Worm (Caenorhabditis elegans) whole organism, L4 larva: Measurements from ENCODE around the gene col-17.
"Not testable (repeated sequence)": the region's sequence is repeated elsewhere in the genome, so short reads cannot be mapped to it uniquely, and the experiment has no call there.

Experiments
- D1046.2 ChIP-seq: fragments of 200-800 bp; sonication (Bioruptor generic); IDR thresholded peaks from 2 replicates; pipeline ENCODE4 v1.3.6; 2022; ENCODE audit warnings: missing genetic modification characterization, missing compliant biosample characterization
- F26F4.8 ChIP-seq: fragments of 200-800 bp; sonication (Bioruptor generic); conservative IDR thresholded peaks from 2 replicates; pipeline ENCODE4 v1.3.6; 2022; ENCODE audit warnings: missing genetic modification characterization, missing compliant biosample characterization
- T26A8.4 ChIP-seq: fragments of 200-800 bp; sonication (Bioruptor generic); IDR thresholded peaks from 2 replicates; pipeline ENCODE4 v1.3.6; 2022; ENCODE audit warnings: missing genetic modification characterization, missing compliant biosample characterization
- Y48G9A.11 ChIP-seq: fragments of 200-800 bp; sonication (Bioruptor generic); IDR thresholded peaks from 2 replicates; pipeline ENCODE4 v1.3.6; 2022; ENCODE audit warnings: missing genetic modification reagents, missing genetic modification characterization, missing compliant biosample characterization
- Y75B8A.6 ChIP-seq: fragments of 200-800 bp; sonication (Bioruptor generic); IDR thresholded peaks from 2 replicates; pipeline ENCODE4 v1.3.6; 2022; ENCODE audit warnings: missing genetic modification reagents, missing genetic modification characterization, missing compliant biosample characterization
- ZK546.5 ChIP-seq, 2 experiments: sonication (generic microtip); optimal IDR thresholded peaks; 2 replicates each; lab custom pipeline; 2017; ENCODE audit warnings: missing biosample characterization in 2 of 2, missing genetic modification characterization in 2 of 2
- aha-1 ChIP-seq: fragments of 150-350 bp; peaks from one replicate; lab custom pipeline; 2014; ENCODE audit warnings: missing biosample characterization, missing genetic modification characterization
- aly-2 ChIP-seq: sonication (generic microtip); optimal IDR thresholded peaks from 2 replicates; lab custom pipeline; 2018; ENCODE audit warnings: missing biosample characterization, missing genetic modification characterization
- ama-1 ChIP-seq: fragments of 150-350 bp; optimal IDR thresholded peaks from 2 replicates; lab custom pipeline; 2014; ENCODE audit warnings: inconsistent platforms, mixed read lengths
- ceh-28 ChIP-seq: fragments of 150-350 bp; optimal IDR thresholded peaks from 2 replicates; lab custom pipeline; 2014; ENCODE audit warnings: missing biosample characterization, missing genetic modification reagents, missing genetic modification characterization
- ceh-32 ChIP-seq: sonication (generic microtip); optimal IDR thresholded peaks from 2 replicates; lab custom pipeline; 2016; ENCODE audit warnings: mild to moderate bottlenecking, missing genetic modification characterization, missing compliant biosample characterization; ENCODE audit not compliant: poor library complexity
- daf-12 ChIP-seq: fragments of 150-350 bp; optimal IDR thresholded peaks from 2 replicates; lab custom pipeline; 2014; ENCODE audit warnings: missing biosample characterization, missing genetic modification reagents, missing genetic modification characterization
- daf-16 ChIP-seq, 3 experiments: sonication (generic microtip); optimal IDR thresholded peaks; 2 replicates each; lab custom pipeline; 2016 to 2017; ENCODE audit warnings: missing genetic modification characterization in 3 of 3, missing genetic modification reagents in 3 of 3, mild to moderate bottlenecking in 2 of 3, missing compliant biosample characterization in 2 of 3, missing biosample characterization in 1 of 3, moderate library complexity in 1 of 3
- dmd-6 ChIP-seq: fragments of 200-800 bp; sonication (Bioruptor generic); IDR thresholded peaks from 2 replicates; pipeline ENCODE4 v1.3.6; 2022; ENCODE audit warnings: missing genetic modification reagents, missing genetic modification characterization, missing compliant biosample characterization
- dpl-1 ChIP-seq: fragments of 150-350 bp; optimal IDR thresholded peaks from 2 replicates; lab custom pipeline; 2014; ENCODE audit warnings: missing biosample characterization, missing genetic modification reagents, missing genetic modification characterization
- duxl-1 ChIP-seq: sonication (generic microtip); optimal IDR thresholded peaks from 2 replicates; lab custom pipeline; 2016; ENCODE audit warnings: mild to moderate bottlenecking, missing genetic modification characterization, moderate library complexity, missing compliant biosample characterization; ENCODE audit not compliant: poor library complexity
- dve-1 ChIP-seq: sonication (generic microtip); optimal IDR thresholded peaks from 2 replicates; lab custom pipeline; 2017; ENCODE audit warnings: antibody characterized with exemption, mild to moderate bottlenecking, missing genetic modification characterization, missing compliant biosample characterization; ENCODE audit not compliant: insufficient read depth
- egl-27 ChIP-seq: sonication (generic microtip); optimal IDR thresholded peaks from 3 replicates; lab custom pipeline; 2017; ENCODE audit warnings: missing biosample characterization, missing genetic modification reagents, missing genetic modification characterization
- fkh-10 ChIP-seq: fragments of 150-350 bp; optimal IDR thresholded peaks from 2 replicates; lab custom pipeline; 2014; ENCODE audit warnings: missing biosample characterization, missing genetic modification reagents, missing genetic modification characterization
- hlh-30 ChIP-seq: sonication (generic microtip); optimal IDR thresholded peaks from 2 replicates; lab custom pipeline; 2017; ENCODE audit warnings: antibody characterized with exemption, mild to moderate bottlenecking, missing genetic modification characterization, missing compliant biosample characterization; ENCODE audit not compliant: insufficient read depth
- lin-1 ChIP-seq: fragments of 200-800 bp; sonication (Bioruptor generic); IDR thresholded peaks from 2 replicates; pipeline ENCODE4 v1.3.6; 2022; ENCODE audit warnings: missing genetic modification reagents, missing genetic modification characterization, missing compliant biosample characterization
- lin-29 ChIP-seq: fragments of 200-800 bp; sonication (Bioruptor generic); IDR thresholded peaks from 2 replicates; pipeline ENCODE4 v1.3.6; 2022; ENCODE audit warnings: missing genetic modification reagents, missing genetic modification characterization, missing compliant biosample characterization
- lin-38 ChIP-seq: fragments of 200-800 bp; sonication (Bioruptor generic); IDR thresholded peaks from 2 replicates; pipeline ENCODE4 v1.3.6; 2022; ENCODE audit warnings: missing genetic modification reagents, missing genetic modification characterization, missing compliant biosample characterization
- lsy-2 ChIP-seq, 2 experiments: fragments of 150-350 bp in 1 of 2; sonication (generic microtip) in 1 of 2; optimal IDR thresholded peaks; 2 replicates each; lab custom pipeline; 2014 to 2017; ENCODE audit warnings: missing biosample characterization in 2 of 2, missing genetic modification characterization in 2 of 2
- madf-9 ChIP-seq: fragments of 200-800 bp; sonication (Bioruptor generic); conservative IDR thresholded peaks from 2 replicates; pipeline ENCODE4 v1.3.6; 2022; ENCODE audit warnings: missing genetic modification reagents, missing genetic modification characterization, missing compliant biosample characterization
- mdt-29 ChIP-seq: fragments of 200-800 bp; sonication (Bioruptor generic); IDR thresholded peaks from 2 replicates; pipeline ENCODE4 v1.3.6; 2022; ENCODE audit warnings: missing genetic modification reagents, missing genetic modification characterization, missing compliant biosample characterization
- mep-1 ChIP-seq: fragments of 150-350 bp; sonication (generic microtip); optimal IDR thresholded peaks from 3 replicates; lab custom pipeline; 2014; ENCODE audit warnings: missing biosample characterization, missing genetic modification characterization
- mes-2 ChIP-seq: sonication (generic microtip); optimal IDR thresholded peaks from 2 replicates; lab custom pipeline; 2016; ENCODE audit warnings: missing genotype, mild to moderate bottlenecking, missing genetic modification characterization, missing compliant biosample characterization; ENCODE audit not compliant: poor library complexity, severe bottlenecking
- nhr-10 ChIP-seq: fragments of 150-350 bp; optimal IDR thresholded peaks from 2 replicates; lab custom pipeline; 2014; ENCODE audit warnings: missing biosample characterization, missing genetic modification characterization
- nhr-237 ChIP-seq: sonication (generic microtip); optimal IDR thresholded peaks from 2 replicates; lab custom pipeline; 2017; ENCODE audit warnings: missing biosample characterization, missing genetic modification characterization
- nhr-42 ChIP-seq: fragments of 200-800 bp; sonication (Bioruptor generic); IDR thresholded peaks from 2 replicates; pipeline ENCODE4 v1.3.6; 2022; ENCODE audit warnings: missing genetic modification characterization, missing compliant biosample characterization
- nhr-77 ChIP-seq: fragments of 150-350 bp; optimal IDR thresholded peaks from 2 replicates; lab custom pipeline; 2014; ENCODE audit warnings: missing biosample characterization, missing genetic modification characterization
- php-3 ChIP-seq: fragments of 200-800 bp; sonication (Bioruptor generic); IDR thresholded peaks from 2 replicates; pipeline ENCODE4 v1.3.6; 2022; ENCODE audit warnings: missing genetic modification reagents, missing genetic modification characterization, missing compliant biosample characterization
- rbr-2 ChIP-seq: sonication (generic microtip); optimal IDR thresholded peaks from 2 replicates; lab custom pipeline; 2016; ENCODE audit warnings: missing genotype, missing genetic modification characterization, missing compliant biosample characterization
- saeg-2 ChIP-seq: fragments of 200-800 bp; sonication (Bioruptor generic); IDR thresholded peaks from 2 replicates; pipeline ENCODE4 v1.3.6; 2022; ENCODE audit warnings: missing genetic modification reagents, missing genetic modification characterization, missing compliant biosample characterization
- sdz-12 ChIP-seq: fragments of 200-800 bp; sonication (Bioruptor generic); optimal IDR thresholded peaks from 2 replicates; lab custom pipeline; 2018; ENCODE audit warnings: mild to moderate bottlenecking, missing genetic modification characterization, missing compliant biosample characterization
- set-16 ChIP-seq: fragments of 200-800 bp; sonication (Bioruptor generic); IDR thresholded peaks from 2 replicates; pipeline ENCODE4 v1.3.6; 2022; ENCODE audit warnings: missing genetic modification reagents, missing genetic modification characterization, missing compliant biosample characterization
- snpc-1.2 ChIP-seq: fragments of 200-800 bp; sonication (Bioruptor generic); IDR thresholded peaks from 2 replicates; pipeline ENCODE4 v1.3.6; 2022; ENCODE audit warnings: missing genetic modification reagents, missing genetic modification characterization, missing compliant biosample characterization
- spr-3 ChIP-seq: fragments of 200-800 bp; sonication (Bioruptor generic); optimal IDR thresholded peaks from 2 replicates; lab custom pipeline; 2018; ENCODE audit warnings: mild to moderate bottlenecking, missing genetic modification characterization, missing compliant biosample characterization
- tra-1 ChIP-seq: fragments of 200-800 bp; sonication (Bioruptor generic); IDR thresholded peaks from 2 replicates; pipeline ENCODE4 v1.3.6; 2022; ENCODE audit warnings: missing genetic modification reagents, missing genetic modification characterization, missing compliant biosample characterization
- unc-62 ChIP-seq, 3 experiments: fragments of 150-350 bp in 1 of 3; sonication (generic microtip); optimal IDR thresholded peaks in 2 of 3; peaks in 1 of 3; 1 replicate in 1 of 3; 2 replicates in 2 of 3; lab custom pipeline; 2014 to 2017; ENCODE audit warnings: missing biosample characterization in 3 of 3, missing genetic modification characterization in 3 of 3, missing genetic modification reagents in 3 of 3, missing genotype in 1 of 3
- zag-1 ChIP-seq: fragments of 150-350 bp; optimal IDR thresholded peaks from 2 replicates; lab custom pipeline; 2014; ENCODE audit warnings: missing biosample characterization, missing genetic modification characterization
- zfp-2 ChIP-seq: sonication (generic microtip); optimal IDR thresholded peaks from 2 replicates; lab custom pipeline; 2016; ENCODE audit warnings: mild to moderate bottlenecking, missing genetic modification characterization, missing compliant biosample characterization
- zfp-3 ChIP-seq: fragments of 200-800 bp; sonication (Bioruptor generic); conservative IDR thresholded peaks from 2 replicates; pipeline ENCODE4 v1.3.6; 2022; ENCODE audit warnings: missing genetic modification reagents, missing genetic modification characterization, missing compliant biosample characterization
- zip-2 ChIP-seq: fragments of 150-350 bp; optimal IDR thresholded peaks from 2 replicates; lab custom pipeline; 2014; ENCODE audit warnings: missing biosample characterization, missing genetic modification characterization
- ztf-7 ChIP-seq: fragments of 150-350 bp; optimal IDR thresholded peaks from 2 replicates; lab custom pipeline; 2014; ENCODE audit warnings: missing biosample characterization, missing genetic modification characterization

The col-17 gene

ce11 chrII:4860260-4860659, 7.1 kb downstream of the col-17 start, which contains the start of the genes nspd-5 and F11G11.4:
Gene nspd-5, minus strand, starts transcription at chrII:4860360.
Gene F11G11.4, plus strand, starts transcription at chrII:4860594.
- TF ChIP-seq set-16 (GFP tag; lab: Robert Waterston, UW); mes-2 (tag; lab: Kevin White, UChicago); nhr-77 (tag; lab: Kevin White, UChicago): not testable (repeated sequence)

ce11 chrII:4858906-4859411, 8.4 kb downstream of the col-17 start:
- TF ChIP-seq snpc-1.2 (GFP tag; lab: Robert Waterston, UW) (no peak), unc-62 (GFP tag; optimal IDR thresholded peaks at IDR 0.05 in 1 of 2; lab: Kevin White, UChicago) (no peak), unc-62 (tag; optimal IDR thresholded peaks at IDR 0.05; lab: Kevin White, UChicago) (no peak), daf-16 (GFP tag; optimal IDR thresholded peaks at IDR 0.05; lab: Kevin White, UChicago) (no peak), daf-16 (tag; optimal IDR thresholded peaks at IDR 0.05; lab: Kevin White, UChicago) (peak; percentile 1), dve-1 (no peak), ZK546.5 (tag; optimal IDR thresholded peaks at IDR 0.05; lab: Kevin White, UChicago) (no peak), zfp-3 (GFP tag; lab: Robert Waterston, UW) (0 out of 2 replicates have a peak, but pooled peaks have one; percentile 29), zag-1 (no peak), fkh-10 (no peak), nhr-77 (tag; lab: Kevin White, UChicago) (no peak), ama-1 (lab: Kevin White, UChicago) (peak; percentile 71), sdz-12 (no peak), ceh-32 (tag; lab: Kevin White, UChicago) (no peak), duxl-1 (tag; lab: Kevin White, UChicago) (peak; percentile 38), Y48G9A.11 (no peak), rbr-2 (tag; lab: Kevin White, UChicago) (no peak), hlh-30 (tag; lab: Kevin White, UChicago) (no peak), dpl-1 (GFP tag; lab: Kevin White, UChicago) (peak; percentile 20), nhr-42 (GFP tag; lab: Robert Waterston, UW) (no peak), F26F4.8 (GFP tag; lab: Robert Waterston, UW) (no peak), egl-27 (no peak), zfp-2 (tag; lab: Kevin White, UChicago) (no peak), zip-2 (no peak), aha-1 (peak; percentile 95), nhr-237 (tag; lab: Kevin White, UChicago) (no peak), T26A8.4 (no peak), nhr-10 (tag; lab: Kevin White, UChicago) (no peak)

ce11 chrII:4857873-4858364, 9.5 kb downstream of the col-17 start, which contains the start of gene F11G11.5:
Gene F11G11.5, plus strand, starts transcription at chrII:4857923.
- no peak for TF ChIP-seq saeg-2 (GFP tag; lab: Robert Waterston, UW)
- no peak for TF ChIP-seq mep-1 (tag; lab: Kevin White, UChicago)
- no peak for TF ChIP-seq spr-3 (GFP tag; lab: Kevin White, UChicago)
- no peak for TF ChIP-seq dmd-6
- no peak for TF ChIP-seq mdt-29
- TF ChIP-seq nhr-77 (tag; lab: Kevin White, UChicago), result no peak
- TF ChIP-seq php-3 (GFP tag; lab: Robert Waterston, UW), result 0 out of 2 replicates have a peak, but pooled peaks have one; percentile 6
- TF ChIP-seq tra-1 (GFP tag; lab: Robert Waterston, UW), result no peak
- no peak for TF ChIP-seq daf-12 (tag; lab: Kevin White, UChicago)
- TF ChIP-seq nhr-237 (tag; lab: Kevin White, UChicago), result no peak
- no peak for TF ChIP-seq nhr-42 (GFP tag; lab: Robert Waterston, UW)
- peak; percentile 25 for TF ChIP-seq ama-1 (lab: Kevin White, UChicago)
- no peak for TF ChIP-seq ceh-28 (tag; lab: Kevin White, UChicago)
- no peak for TF ChIP-seq ztf-7 (tag; lab: Kevin White, UChicago)
- no peak for TF ChIP-seq F26F4.8 (GFP tag; lab: Robert Waterston, UW)
- TF ChIP-seq D1046.2 (GFP tag; lab: Robert Waterston, UW), result 0 out of 2 replicates have a peak, but pooled peaks have one; percentile 48
- no peak for TF ChIP-seq Y75B8A.6 (GFP tag; lab: Robert Waterston, UW)
- no peak for TF ChIP-seq mes-2 (tag; lab: Kevin White, UChicago)
- no peak for TF ChIP-seq madf-9 (GFP tag; lab: Robert Waterston, UW)
- TF ChIP-seq lin-29 (GFP tag; lab: Robert Waterston, UW), result no peak
- TF ChIP-seq snpc-1.2 (GFP tag; lab: Robert Waterston, UW), result no peak; the same call in 1 of the 2 replicates
- peak; percentile 35; the same call in 1 of the 2 replicates for TF ChIP-seq lin-38 (GFP tag; lab: Robert Waterston, UW)
- no peak for TF ChIP-seq lsy-2 (tag; optimal IDR thresholded peaks at IDR 0.05; lab: Kevin White, UChicago)
- no peak for TF ChIP-seq aly-2 (tag; lab: Kevin White, UChicago)
- TF ChIP-seq lin-1 (GFP tag; lab: Robert Waterston, UW), result no peak
